Worm (Caenorhabditis elegans) whole organism, L3 larva: ENCODE measurements around the gene T28D6.4.

Experiments
- R02D3.7 ChIP-seq: fragments of 150-350 bp; optimal IDR thresholded peaks from 2 replicates; lab custom pipeline; 2014; ENCODE audit warnings: missing biosample characterization, missing genetic modification characterization
- ZK546.5 ChIP-seq: sonication (generic microtip); optimal IDR thresholded peaks from 2 replicates; lab custom pipeline; 2017; ENCODE audit warnings: missing biosample characterization, missing genetic modification characterization
- ceh-16 ChIP-seq: sonication (generic microtip); optimal IDR thresholded peaks from 2 replicates; lab custom pipeline; 2017; ENCODE audit warnings: missing biosample characterization, missing genetic modification characterization
- ceh-28 ChIP-seq: fragments of 150-350 bp; optimal IDR thresholded peaks from 2 replicates; lab custom pipeline; 2014; ENCODE audit warnings: missing biosample characterization, missing genetic modification reagents, missing genetic modification characterization
- ceh-82 ChIP-seq: fragments of 150-350 bp; optimal IDR thresholded peaks from 2 replicates; lab custom pipeline; 2014; ENCODE audit warnings: missing biosample characterization, missing genetic modification characterization
- ceh-9 ChIP-seq: sonication (generic microtip); optimal IDR thresholded peaks from 2 replicates; lab custom pipeline; 2018; ENCODE audit warnings: missing biosample characterization, missing genetic modification characterization
- egl-27 ChIP-seq: sonication (generic microtip); optimal IDR thresholded peaks from 4 replicates; lab custom pipeline; 2017; ENCODE audit warnings: missing biosample characterization, missing genetic modification reagents, missing genetic modification characterization
- elt-1 ChIP-seq: fragments of 150-350 bp; optimal IDR thresholded peaks from 2 replicates; lab custom pipeline; 2014; ENCODE audit warnings: missing biosample characterization, missing genetic modification characterization
- eor-1 ChIP-seq, 2 experiments: fragments of 150-350 bp; optimal IDR thresholded peaks; 2 replicates each; lab custom pipeline; 2014 to 2018; ENCODE audit warnings: missing biosample characterization in 2 of 2, missing genetic modification characterization in 2 of 2
- fkh-10 ChIP-seq: sonication (generic microtip); optimal IDR thresholded peaks from 2 replicates; lab custom pipeline; 2017; ENCODE audit warnings: missing biosample characterization, missing genetic modification reagents, missing genetic modification characterization
- fos-1 ChIP-seq: fragments of 150-350 bp; optimal IDR thresholded peaks from 2 replicates; lab custom pipeline; 2014; ENCODE audit warnings: missing biosample characterization, missing genetic modification characterization
- jun-1 ChIP-seq: fragments of 150-350 bp; optimal IDR thresholded peaks from 2 replicates; lab custom pipeline; 2014; ENCODE audit warnings: missing biosample characterization, missing genetic modification reagents, missing genetic modification characterization
- lin-15B ChIP-seq: fragments of 150-350 bp; optimal IDR thresholded peaks from 2 replicates; lab custom pipeline; 2014; ENCODE audit warnings: missing biosample characterization, missing genetic modification characterization
- lin-39 ChIP-seq: fragments of 150-350 bp; optimal IDR thresholded peaks from 2 replicates; lab custom pipeline; 2018; ENCODE audit warnings: missing biosample characterization, missing genetic modification reagents, missing genetic modification characterization
- nfya-1 ChIP-seq: sonication (generic microtip); optimal IDR thresholded peaks from 2 replicates; lab custom pipeline; 2017; ENCODE audit warnings: missing genetic modification characterization, mild to moderate bottlenecking, missing compliant biosample characterization, antibody characterized with exemption, moderate library complexity; ENCODE audit not compliant: insufficient read depth
- nhr-12 ChIP-seq: fragments of 150-350 bp; optimal IDR thresholded peaks from 2 replicates; lab custom pipeline; 2014; ENCODE audit warnings: missing biosample characterization, missing genetic modification characterization
- nhr-23 ChIP-seq: fragments of 150-350 bp; optimal IDR thresholded peaks from 2 replicates; lab custom pipeline; 2014; ENCODE audit warnings: missing biosample characterization, missing genetic modification reagents, missing genetic modification characterization
- nhr-237 ChIP-seq: fragments of 150-350 bp; optimal IDR thresholded peaks from 2 replicates; lab custom pipeline; 2014; ENCODE audit warnings: missing biosample characterization, missing genetic modification characterization
- nhr-25 ChIP-seq: sonication (generic microtip); optimal IDR thresholded peaks from 2 replicates; lab custom pipeline; 2017; ENCODE audit warnings: missing biosample characterization, missing genetic modification characterization
- nhr-43 ChIP-seq: sonication (generic microtip); optimal IDR thresholded peaks from 2 replicates; lab custom pipeline; 2016; ENCODE audit warnings: mild to moderate bottlenecking, missing genetic modification characterization, missing compliant biosample characterization; ENCODE audit not compliant: poor library complexity, severe bottlenecking
- nhr-67 ChIP-seq: fragments of 150-350 bp; optimal IDR thresholded peaks from 2 replicates; lab custom pipeline; 2014; ENCODE audit warnings: missing biosample characterization, missing genetic modification characterization
- nhr-77 ChIP-seq: fragments of 150-350 bp; optimal IDR thresholded peaks from 2 replicates; lab custom pipeline; 2014; ENCODE audit warnings: missing biosample characterization, missing genetic modification characterization
- pha-4 ChIP-seq: fragments of 150-350 bp; optimal IDR thresholded peaks from 2 replicates; lab custom pipeline; 2014; ENCODE audit warnings: missing biosample characterization, missing genetic modification reagents, missing genetic modification characterization
- pqm-1 ChIP-seq: fragments of 150-350 bp; optimal IDR thresholded peaks from 2 replicates; lab custom pipeline; 2017; ENCODE audit warnings: missing biosample characterization, missing genetic modification characterization, inconsistent platforms
- skn-1 ChIP-seq: fragments of 150-350 bp; optimal IDR thresholded peaks from 2 replicates; lab custom pipeline; 2014; ENCODE audit warnings: missing biosample characterization, missing genetic modification characterization
- tbx-2 ChIP-seq: sonication (generic microtip); optimal IDR thresholded peaks from 2 replicates; lab custom pipeline; 2016; ENCODE audit warnings: mild to moderate bottlenecking, missing genetic modification characterization, missing compliant biosample characterization
- zag-1 ChIP-seq: fragments of 150-350 bp; optimal IDR thresholded peaks from 2 replicates; lab custom pipeline; 2014; ENCODE audit warnings: missing biosample characterization, missing genetic modification characterization
- ztf-11 ChIP-seq: fragments of 150-350 bp; optimal IDR thresholded peaks from 2 replicates; lab custom pipeline; 2014; ENCODE audit warnings: missing biosample characterization, missing genetic modification characterization
- ztf-4 ChIP-seq: fragments of 150-350 bp; optimal IDR thresholded peaks from 2 replicates; lab custom pipeline; 2014; ENCODE audit warnings: missing biosample characterization, missing genetic modification characterization

T28D6.4 gene

ce11 chrIII:11390832-11391231 is 30.6 kb downstream of the T28D6.4 start:
- TF ChIP-seq fkh-10 (GFP tag; lab: Kevin White, UChicago) = peak; percentile 36
- no peak for TF ChIP-seq nhr-12 (tag; lab: Kevin White, UChicago)
- TF ChIP-seq pqm-1 (tag; lab: Kevin White, UChicago) = no peak
- no peak for TF ChIP-seq nhr-25
- no peak for TF ChIP-seq ZK546.5
- no peak for TF ChIP-seq nhr-23

ce11 chrIII:11391601-11392520 is 31.6 kb downstream of the T28D6.4 start:
- peak; percentile 4 for TF ChIP-seq nfya-1 (tag; lab: Kevin White, UChicago)
- TF ChIP-seq fkh-10 (GFP tag; lab: Kevin White, UChicago) = peak; percentile 55
- TF ChIP-seq fos-1 (tag; lab: Kevin White, UChicago) = no peak

- TF ChIP-seq nhr-67 (no peak), pqm-1 (tag; lab: Kevin White, UChicago) (no peak), elt-1 (tag; lab: Kevin White, UChicago) (no peak), nhr-77 (tag; lab: Kevin White, UChicago) (no peak), eor-1 (tag; optimal IDR thresholded peaks at IDR 0.05; lab: Kevin White, UChicago) (no peak), nhr-12 (tag; lab: Kevin White, UChicago) (no peak), fos-1 (tag; lab: Kevin White, UChicago) (no peak), R02D3.7 (tag; lab: Kevin White, UChicago) (no peak), ceh-82 (tag; lab: Kevin White, UChicago) (no peak), ceh-9 (tag; lab: Kevin White, UChicago) (no peak), zag-1 (no peak), nhr-25 (no peak), ZK546.5 (no peak), tbx-2 (no peak), pha-4 (tag; lab: Kevin White, UChicago) (no peak), nhr-23 (no peak)
Measured at ce11 chrIII:11392740-11393139, 32.5 kb downstream of the T28D6.4 start.

ce11 chrIII:11393162-11393561 is 32.9 kb downstream of the T28D6.4 start, which contains the start of gene nlp-21:
Gene nlp-21, minus strand, starts transcription at chrIII:11393262.
- TF ChIP-seq ceh-16 (tag; lab: Kevin White, UChicago) = no peak
- TF ChIP-seq pha-4 (tag; lab: Kevin White, UChicago) = no peak
- TF ChIP-seq nhr-237 = no peak
- TF ChIP-seq skn-1 (tag; lab: Kevin White, UChicago) = no peak
- no peak for TF ChIP-seq ztf-11 (tag; lab: Kevin White, UChicago)
- no peak for TF ChIP-seq lin-15B (tag; lab: Kevin White, UChicago)
- no peak for TF ChIP-seq ceh-9 (tag; lab: Kevin White, UChicago)
- no peak for TF ChIP-seq nhr-43 (tag; lab: Kevin White, UChicago)

ce11 chrIII:11397499-11397898 is 37.2 kb downstream of the T28D6.4 start, which contains the start of gene Y47D3B.3:
Gene Y47D3B.3, plus strand, starts transcription at chrIII:11397799.
- TF ChIP-seq ztf-11 (tag; lab: Kevin White, UChicago) = no peak
- TF ChIP-seq zag-1 = no peak
- no peak for TF ChIP-seq nfya-1 (tag; lab: Kevin White, UChicago)
- no peak for TF ChIP-seq ceh-28
- no peak for TF ChIP-seq jun-1 (tag; lab: Kevin White, UChicago)
- TF ChIP-seq pha-4 (tag; lab: Kevin White, UChicago) = no peak
- no peak for TF ChIP-seq nhr-25
- no peak for TF ChIP-seq nhr-43 (tag; lab: Kevin White, UChicago)
- no peak for TF ChIP-seq egl-27
- TF ChIP-seq lin-39 = no peak
- TF ChIP-seq ceh-9 (tag; lab: Kevin White, UChicago) = no peak
- TF ChIP-seq ztf-4 (tag; lab: Kevin White, UChicago) = no peak
- no peak for TF ChIP-seq nhr-237
- no peak for TF ChIP-seq skn-1 (tag; lab: Kevin White, UChicago)

ce11 chrIII:11402717-11403116 is 42.5 kb downstream of the T28D6.4 start, which contains the start of gene Y47D3B.12:
Gene Y47D3B.12, plus strand, starts transcription at chrIII:11403017.
- TF ChIP-seq nhr-77 (tag; lab: Kevin White, UChicago) (no peak), ceh-16 (tag; lab: Kevin White, UChicago) (no peak)
